Worm (Caenorhabditis elegans): ENCODE data around the gene col-36.

ce11 chrII:7139064-7139463, 29.5 kb downstream of the col-36 start:
- no peak for TF ChIP-seq nhr-28 (tag; optimal IDR thresholded peaks at IDR 0.05)
- no peak for TF ChIP-seq nhr-237 (tag; optimal IDR thresholded peaks at IDR 0.05)
- TF ChIP-seq C16A3.4 (tag; optimal IDR thresholded peaks at IDR 0.05): no peak
- no peak for TF ChIP-seq lin-15B (tag; optimal IDR thresholded peaks at IDR 0.05)
- TF ChIP-seq unc-62 (GFP tag; optimal IDR thresholded peaks at IDR 0.05): no peak
- TF ChIP-seq nhr-12 (tag; optimal IDR thresholded peaks at IDR 0.05): no peak
- no peak for TF ChIP-seq mdl-1 (tag; optimal IDR thresholded peaks at IDR 0.05)
- no peak for TF ChIP-seq lin-14 (GFP tag; optimal IDR thresholded peaks at IDR 0.05)
- TF ChIP-seq aly-2 (tag; optimal IDR thresholded peaks at IDR 0.05): no peak
- TF ChIP-seq lin-13 (GFP tag; optimal IDR thresholded peaks at IDR 0.05): no peak
- no peak for TF ChIP-seq ztf-4 (tag; optimal IDR thresholded peaks at IDR 0.05)
- no peak for TF ChIP-seq zag-1 (tag; optimal IDR thresholded peaks at IDR 0.05)
- TF ChIP-seq sox-4 (tag; optimal IDR thresholded peaks at IDR 0.05): no peak
- TF ChIP-seq dpl-1 (GFP tag; optimal IDR thresholded peaks at IDR 0.05): no peak
